Worm (Caenorhabditis elegans): Measurements from ENCODE around the gene ZK1290.13.

- TF ChIP-seq ceh-43 (GFP tag; optimal IDR thresholded peaks at IDR 0.05) (no peak), pha-4 (tag; optimal IDR thresholded peaks at IDR 0.05) (no peak), ces-1 (GFP tag; optimal IDR thresholded peaks at IDR 0.05) (no peak), lin-32 (GFP tag; optimal IDR thresholded peaks at IDR 0.05) (no peak), bed-3 (GFP tag; optimal IDR thresholded peaks at IDR 0.05) (no peak), snpc-4 (tag; optimal IDR thresholded peaks at IDR 0.05) (no peak)
Measured at ce11 chrII:7570820-7571219, 36.0 kb downstream of the ZK1290.13 start.

All from whole organism, mixed stage, embryonic.